Fruit fly (Drosophila melanogaster): Measurements from ENCODE around the gene Uba4.

DNA sequence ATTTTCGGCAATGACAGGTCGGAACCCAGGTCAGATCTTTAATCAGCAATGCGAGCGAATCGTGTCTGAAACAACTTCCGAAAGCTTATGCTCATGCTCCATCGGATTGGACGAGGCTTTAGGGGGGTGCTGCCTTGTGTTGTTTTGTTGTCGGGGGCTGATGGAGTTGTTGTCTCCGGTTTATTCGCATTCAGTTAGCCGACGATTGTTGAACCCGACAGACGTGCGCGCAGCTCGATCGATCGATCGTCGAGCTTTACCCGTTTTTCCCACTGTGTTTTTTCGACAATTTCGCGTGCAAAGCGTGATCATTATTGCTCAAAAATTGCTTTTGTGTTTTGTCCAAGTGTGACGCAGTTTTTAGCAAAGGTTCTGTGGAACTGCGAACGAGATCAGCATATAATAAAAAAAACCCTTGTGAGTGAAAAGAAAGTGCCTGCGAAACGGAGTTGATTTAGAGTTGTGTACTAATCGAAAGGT, 11.8 kb downstream of the Uba4 start, which contains the start of gene CG17834:
- TF ChIP-seq Hr96 (GFP tag; optimal IDR thresholded peaks at IDR 0.05) (no peak), CG33017 (tag; optimal IDR thresholded peaks at IDR 0.05) (no peak), ovo (GFP tag; optimal IDR thresholded peaks at IDR 0.05) (no peak), Mnt (GFP tag; optimal IDR thresholded peaks at IDR 0.05) (peak; percentile 9), kay (GFP tag; ENCODE audit: borderline replicate concordance) (no peak), CG7101 (tag; optimal IDR thresholded peaks at IDR 0.05) (no peak), cnc (optimal IDR thresholded peaks at IDR 0.05) (no peak), Clk (GFP tag; optimal IDR thresholded peaks at IDR 0.05) (no peak), cic (GFP tag; optimal IDR thresholded peaks at IDR 0.05) (no peak)
